Fruit fly (Drosophila melanogaster) whole organism, embryonic: Measurements from ENCODE around the gene Alp13.

ENCODE experiments used
- Adf1 ChIP-seq: fragments of 200-800 bp; sonication (Bioruptor generic); IDR thresholded peaks from 2 replicates; pipeline ENCODE4 v1.3.6; 2022; ENCODE audit warnings: missing biosample characterization, missing genetic modification characterization
- Aef1 ChIP-seq: fragments of 200-800 bp; sonication (Bioruptor generic); IDR thresholded peaks from 3 replicates; pipeline ENCODE4 v1.3.6; 2022; ENCODE audit warnings: missing biosample characterization, missing genetic modification characterization
- B-H2 ChIP-seq: fragments of 200-800 bp; sonication (Bioruptor generic); optimal IDR thresholded peaks from 2 replicates; lab custom pipeline; 2018; ENCODE audit warnings: missing biosample characterization, mild to moderate bottlenecking, missing genetic modification characterization
- CG1024 ChIP-seq: fragments of 200-800 bp; sonication (Bioruptor generic); IDR thresholded peaks from 2 replicates; pipeline ENCODE4 v1.3.6; 2022; ENCODE audit warnings: missing biosample characterization, missing genetic modification characterization
- CG10274 ChIP-seq: fragments of 200-800 bp; sonication (Bioruptor generic); optimal IDR thresholded peaks from 3 replicates; lab custom pipeline; 2017; ENCODE audit warnings: missing biosample characterization, mild to moderate bottlenecking, missing genetic modification characterization
- CG10959 ChIP-seq: fragments of 200-800 bp; sonication (Bioruptor generic); IDR thresholded peaks from 2 replicates; pipeline ENCODE4 v1.3.6; 2022; ENCODE audit warnings: missing biosample characterization, missing genetic modification characterization
- CG11504 ChIP-seq: fragments of 200-800 bp; sonication (Bioruptor generic); optimal IDR thresholded peaks from 3 replicates; lab custom pipeline; 2019; ENCODE audit warnings: missing biosample characterization, mild to moderate bottlenecking, missing genetic modification characterization, moderate library complexity
- CG12391 ChIP-seq: fragments of 200-800 bp; sonication (Bioruptor generic); optimal IDR thresholded peaks from 3 replicates; lab custom pipeline; 2018; ENCODE audit warnings: missing biosample characterization, mild to moderate bottlenecking, missing genetic modification characterization, moderate library complexity
- CG12769 ChIP-seq: fragments of 200-800 bp; sonication (Bioruptor generic); optimal IDR thresholded peaks from 2 replicates; lab custom pipeline; 2019; ENCODE audit warnings: missing biosample characterization, mild to moderate bottlenecking, missing genetic modification characterization, moderate library complexity
- CG13424 ChIP-seq: fragments of 200-800 bp; sonication (Bioruptor generic); optimal IDR thresholded peaks from 2 replicates; lab custom pipeline; 2019; ENCODE audit warnings: missing biosample characterization, mild to moderate bottlenecking, missing genetic modification characterization, moderate library complexity
- CG13624 ChIP-seq: fragments of 200-800 bp; sonication (Bioruptor generic); optimal IDR thresholded peaks from 2 replicates; lab custom pipeline; 2016; ENCODE audit warnings: missing biosample characterization, missing genetic modification characterization
- CG16815 ChIP-seq: fragments of 200-800 bp; sonication (Bioruptor generic); optimal IDR thresholded peaks from 3 replicates; lab custom pipeline; 2017; ENCODE audit warnings: missing biosample characterization, mild to moderate bottlenecking, missing genetic modification characterization
- CG31224 ChIP-seq: fragments of 200-800 bp; sonication (Bioruptor generic); IDR thresholded peaks from 2 replicates; pipeline ENCODE4 v1.3.6; 2022; ENCODE audit warnings: missing biosample characterization, missing genetic modification characterization
- CG3163 ChIP-seq: fragments of 200-800 bp; sonication (Bioruptor generic); optimal IDR thresholded peaks from 3 replicates; lab custom pipeline; 2016; ENCODE audit warnings: missing biosample characterization, missing genetic modification characterization
- CG4854 ChIP-seq: fragments of 200-800 bp; sonication (Bioruptor generic); optimal IDR thresholded peaks from 2 replicates; lab custom pipeline; 2016; ENCODE audit warnings: missing biosample characterization, missing genetic modification characterization, inconsistent platforms
- CG6654 ChIP-seq: fragments of 200-800 bp; sonication (Bioruptor generic); optimal IDR thresholded peaks from 2 replicates; lab custom pipeline; 2017; ENCODE audit warnings: missing biosample characterization, mild to moderate bottlenecking, missing genetic modification characterization
- CG6854 ChIP-seq: fragments of 200-800 bp; sonication (Bioruptor generic); optimal IDR thresholded peaks from 3 replicates; lab custom pipeline; 2017; ENCODE audit warnings: missing biosample characterization, mild to moderate bottlenecking, missing genetic modification characterization
- CG9932 ChIP-seq: fragments of 200-800 bp; sonication (Bioruptor generic); IDR thresholded peaks from 2 replicates; pipeline ENCODE4 v1.3.6; 2022; ENCODE audit warnings: missing biosample characterization, missing genetic modification characterization
- Camta ChIP-seq: fragments of 200-800 bp; sonication (Bioruptor generic); optimal IDR thresholded peaks from 2 replicates; lab custom pipeline; 2016; ENCODE audit warnings: missing biosample characterization, missing genetic modification characterization
- Deaf1 ChIP-seq: fragments of 200-800 bp; optimal IDR thresholded peaks from 3 replicates; lab custom pipeline; 2019; ENCODE audit warnings: missing biosample characterization, mild to moderate bottlenecking, missing genetic modification characterization, moderate library complexity
- Dip3 ChIP-seq: fragments of 200-800 bp; sonication (Bioruptor generic); optimal IDR thresholded peaks from 3 replicates; lab custom pipeline; 2016; ENCODE audit warnings: missing biosample characterization, missing genetic modification characterization
- MBD-R2 ChIP-seq: fragments of 200-800 bp; sonication (Bioruptor generic); IDR thresholded peaks from 2 replicates; pipeline ENCODE4 v1.3.6; 2022; ENCODE audit warnings: missing biosample characterization, missing genetic modification characterization
- Neu2 ChIP-seq: fragments of 200-800 bp; sonication (Bioruptor generic); optimal IDR thresholded peaks from 3 replicates; lab custom pipeline; 2016; ENCODE audit warnings: missing biosample characterization, missing genetic modification characterization, borderline replicate concordance
- Nf-YA ChIP-seq: fragments of 200-800 bp; sonication (Bioruptor generic); IDR thresholded peaks from 2 replicates; pipeline ENCODE4 v1.3.6; 2022; ENCODE audit warnings: missing biosample characterization, missing genetic modification characterization
- Poxn ChIP-seq: fragments of 200-800 bp; sonication (Bioruptor generic); IDR thresholded peaks from 2 replicates; pipeline ENCODE4 v1.3.6; 2022; ENCODE audit warnings: missing biosample characterization, missing genetic modification characterization
- Rfx ChIP-seq: fragments of 200-800 bp; sonication (Bioruptor generic); IDR thresholded peaks from 2 replicates; pipeline ENCODE4 v1.3.6; 2022; ENCODE audit warnings: missing biosample characterization, missing genetic modification characterization
- Scr ChIP-seq: fragments of 200-800 bp; sonication (Bioruptor generic); IDR thresholded peaks from 2 replicates; pipeline ENCODE4 v1.3.6; 2022; ENCODE audit warnings: missing biosample characterization, missing genetic modification characterization; ENCODE audit not compliant: partially characterized antibody
- Sox102F ChIP-seq: fragments of 200-800 bp; sonication (Bioruptor generic); optimal IDR thresholded peaks from 2 replicates; lab custom pipeline; 2018; ENCODE audit warnings: missing biosample characterization, mild to moderate bottlenecking, missing genetic modification characterization, moderate library complexity
- Sry-β ChIP-seq: fragments of 200-800 bp; sonication (Bioruptor generic); optimal IDR thresholded peaks from 2 replicates; lab custom pipeline; 2018; ENCODE audit warnings: missing biosample characterization, mild to moderate bottlenecking, missing genetic modification characterization, moderate library complexity
- Taf1 ChIP-seq: fragments of 200-800 bp; sonication (Bioruptor generic); IDR thresholded peaks from 2 replicates; pipeline ENCODE4 v1.3.6; 2022; ENCODE audit warnings: missing biosample characterization, missing genetic modification characterization
- ara ChIP-seq: fragments of 200-800 bp; sonication (Bioruptor generic); IDR thresholded peaks from 2 replicates; pipeline ENCODE4 v1.3.6; 2022; ENCODE audit warnings: missing biosample characterization, missing genetic modification characterization
- br ChIP-seq: fragments of >200 bp; optimal IDR thresholded peaks from 2 replicates; lab custom pipeline; 2017
- da ChIP-seq: fragments of 200-800 bp; sonication (Bioruptor generic); optimal IDR thresholded peaks from 2 replicates; lab custom pipeline; 2016; ENCODE audit warnings: missing biosample characterization, missing genetic modification characterization
- dati ChIP-seq: fragments of 200-800 bp; sonication (Bioruptor generic); IDR thresholded peaks from 2 replicates; pipeline ENCODE4 v1.3.6; 2022; ENCODE audit warnings: missing biosample characterization, missing genetic modification characterization
- dmrt11E ChIP-seq: fragments of 200-800 bp; sonication (Bioruptor generic); optimal IDR thresholded peaks from 3 replicates; lab custom pipeline; 2018; ENCODE audit warnings: missing biosample characterization, mild to moderate bottlenecking, missing genetic modification characterization, moderate library complexity
- dmrt99B ChIP-seq: fragments of 200-800 bp; sonication (Bioruptor generic); optimal IDR thresholded peaks from 2 replicates; lab custom pipeline; 2018; ENCODE audit warnings: missing biosample characterization, mild to moderate bottlenecking, missing genetic modification characterization, moderate library complexity
- eve ChIP-seq, 2 experiments: fragments of >200 bp; optimal IDR thresholded peaks; 2 replicates each; lab custom pipeline; 2017; ENCODE audit warnings: missing biosample characterization in 2 of 2, missing genetic modification characterization in 2 of 2
- jing ChIP-seq: fragments of 200-800 bp; sonication (Bioruptor generic); optimal IDR thresholded peaks from 2 replicates; lab custom pipeline; 2018; ENCODE audit warnings: missing biosample characterization, mild to moderate bottlenecking, missing genetic modification characterization
- jumu ChIP-seq: fragments of 200-800 bp; sonication (Bioruptor generic); optimal IDR thresholded peaks from 3 replicates; lab custom pipeline; 2016; ENCODE audit warnings: missing biosample characterization, missing genetic modification characterization
- nerfin-2 ChIP-seq: fragments of 200-800 bp; sonication (Bioruptor generic); IDR thresholded peaks from 2 replicates; pipeline ENCODE4 v1.3.6; 2022; ENCODE audit warnings: missing biosample characterization, missing genetic modification characterization; ENCODE audit not compliant: partially characterized antibody
- phol ChIP-seq: fragments of 200-800 bp; sonication (Bioruptor generic); optimal IDR thresholded peaks from 3 replicates; lab custom pipeline; 2018; ENCODE audit warnings: missing biosample characterization, mild to moderate bottlenecking, missing genetic modification characterization, moderate library complexity
- pita ChIP-seq: fragments of 200-800 bp; sonication (Bioruptor generic); optimal IDR thresholded peaks from 2 replicates; lab custom pipeline; 2017; ENCODE audit warnings: missing biosample characterization, mild to moderate bottlenecking, missing genetic modification characterization
- sd ChIP-seq: fragments of 200-800 bp; sonication (Bioruptor generic); optimal IDR thresholded peaks from 3 replicates; lab custom pipeline; 2018; ENCODE audit warnings: missing biosample characterization, mild to moderate bottlenecking, missing genetic modification characterization, moderate library complexity
- slbo ChIP-seq: fragments of 200-800 bp; sonication (Bioruptor generic); IDR thresholded peaks from 2 replicates; pipeline ENCODE4 v1.3.6; 2022; ENCODE audit warnings: missing biosample characterization, missing genetic modification characterization
- sug ChIP-seq: fragments of 200-800 bp; optimal IDR thresholded peaks from 2 replicates; lab custom pipeline; 2019; ENCODE audit warnings: missing biosample characterization, mild to moderate bottlenecking, missing genetic modification characterization, moderate library complexity
- tna ChIP-seq: fragments of 200-800 bp; sonication (Bioruptor generic); IDR thresholded peaks from 2 replicates; pipeline ENCODE4 v1.3.6; 2022; ENCODE audit warnings: missing biosample characterization, missing genetic modification characterization; ENCODE audit not compliant: partially characterized antibody
- toy ChIP-seq: fragments of 200-800 bp; sonication (Bioruptor generic); IDR thresholded peaks from 2 replicates; pipeline ENCODE4 v1.3.6; 2022; ENCODE audit warnings: missing biosample characterization, missing genetic modification characterization
- ttk ChIP-seq: fragments of 200-800 bp; sonication (Bioruptor generic); IDR thresholded peaks from 2 replicates; pipeline ENCODE4 v2.1.2; 2022; ENCODE audit warnings: missing biosample characterization, missing genetic modification characterization
- usp ChIP-seq: fragments of >200 bp; optimal IDR thresholded peaks from 2 replicates; lab custom pipeline; 2017; ENCODE audit warnings: missing biosample characterization, missing genetic modification characterization
- wdn ChIP-seq: fragments of 200-800 bp; sonication (Bioruptor generic); IDR thresholded peaks from 2 replicates; pipeline ENCODE4 v1.3.6; 2022; ENCODE audit warnings: missing biosample characterization, missing genetic modification characterization
- wek ChIP-seq: fragments of 200-800 bp; sonication (Bioruptor generic); optimal IDR thresholded peaks from 3 replicates; lab custom pipeline; 2018; ENCODE audit warnings: missing biosample characterization, mild to moderate bottlenecking, missing genetic modification characterization, moderate library complexity
- wor ChIP-seq: fragments of 200-800 bp; sonication (Bioruptor generic); IDR thresholded peaks from 2 replicates; pipeline ENCODE4 v1.3.6; 2022; ENCODE audit warnings: missing biosample characterization, missing genetic modification characterization

The Alp13 gene

dm6 chr3R:10109938-10110337 lies 34.8 kb upstream of the Alp13 start, which contains the start of gene Fmr1 (continued):
- TF ChIP-seq MBD-R2: peak; percentile 33; the same call in 1 of the 2 replicates
- TF ChIP-seq usp (GFP tag; lab: Kevin White, UChicago): no peak
- TF ChIP-seq Aef1 (GFP tag; lab: Robert Waterston, UW): peak; percentile 55
- TF ChIP-seq jumu: peak; percentile 69
- TF ChIP-seq CG4854 (GFP tag; lab: Kevin White, UChicago): peak; percentile 28
- no peak for TF ChIP-seq CG10959 (GFP tag; lab: Robert Waterston, UW)
- no peak for TF ChIP-seq eve (GFP tag; optimal IDR thresholded peaks at IDR 0.05; lab: Kevin White, UChicago)
- peak; percentile 79 for TF ChIP-seq CG9932 (GFP tag; lab: Robert Waterston, UW)
- TF ChIP-seq wor (GFP tag; lab: Robert Waterston, UW): no peak
- TF ChIP-seq dati (GFP tag; lab: Robert Waterston, UW): no peak
- no peak for TF ChIP-seq nerfin-2 (GFP tag; lab: Robert Waterston, UW)
- no peak for TF ChIP-seq Nf-YA
- TF ChIP-seq Scr (GFP tag; lab: Robert Waterston, UW): peak; percentile 44; the same call in 1 of the 2 replicates
- TF ChIP-seq Sry-β: peak; percentile 23
- peak; percentile 66 for TF ChIP-seq sug (tag; lab: Kevin White, UChicago)
- no peak for TF ChIP-seq CG6654 (GFP tag; lab: Kevin White, UChicago)
- peak; percentile 45 for TF ChIP-seq da (GFP tag; lab: Kevin White, UChicago)
- no peak for TF ChIP-seq wdn (GFP tag; lab: Robert Waterston, UW)
- peak; percentile 64 for TF ChIP-seq CG11504
- no peak for TF ChIP-seq CG31224 (GFP tag; lab: Robert Waterston, UW)
- TF ChIP-seq CG12391 (tag; lab: Kevin White, UChicago): peak; percentile 61
- no peak for TF ChIP-seq tna (GFP tag; lab: Robert Waterston, UW)
- no peak for TF ChIP-seq Poxn (GFP tag; lab: Robert Waterston, UW)
- peak; percentile 60 for TF ChIP-seq Camta (GFP tag; lab: Kevin White, UChicago)
- TF ChIP-seq Neu2 (GFP tag; lab: Kevin White, UChicago): no peak
- no peak for TF ChIP-seq CG1024 (GFP tag; lab: Robert Waterston, UW)
- no peak for TF ChIP-seq Taf1
- peak; percentile 42 for TF ChIP-seq Sox102F
- no peak for TF ChIP-seq CG6854
- peak; percentile 60 for TF ChIP-seq Deaf1
- no peak for TF ChIP-seq Adf1 (GFP tag; lab: Robert Waterston, UW)
- no peak for TF ChIP-seq br
- TF ChIP-seq CG13424 (tag; lab: Kevin White, UChicago): peak; percentile 65
- TF ChIP-seq ttk (GFP tag; lab: Robert Waterston, UW): no peak
- no peak for TF ChIP-seq jing (GFP tag; lab: Kevin White, UChicago)
- no peak for TF ChIP-seq wek (GFP tag; lab: Kevin White, UChicago)
- peak; percentile 9 for TF ChIP-seq CG16815 (GFP tag; lab: Kevin White, UChicago)
- no peak for TF ChIP-seq ara (GFP tag; lab: Robert Waterston, UW)
- TF ChIP-seq CG3163: peak; percentile 41
- no peak for TF ChIP-seq toy (GFP tag; lab: Robert Waterston, UW)
- peak; percentile 19 for TF ChIP-seq B-H2 (GFP tag; lab: Kevin White, UChicago)
- TF ChIP-seq CG10274 (GFP tag; lab: Kevin White, UChicago): no peak
- TF ChIP-seq sd (tag; lab: Kevin White, UChicago): no peak
- peak; percentile 35 for TF ChIP-seq dmrt11E (tag; lab: Kevin White, UChicago)
- no peak for TF ChIP-seq pita
- peak; percentile 75 for TF ChIP-seq CG12769
- TF ChIP-seq CG13624 (GFP tag; lab: Kevin White, UChicago): peak; percentile 59
- TF ChIP-seq Rfx (GFP tag; lab: Robert Waterston, UW): peak; percentile 68
- peak; percentile 74 for TF ChIP-seq phol (tag; lab: Kevin White, UChicago)
- TF ChIP-seq dmrt99B (tag; lab: Kevin White, UChicago): no peak
- peak; percentile 62 for TF ChIP-seq slbo
- peak; percentile 48 for TF ChIP-seq Dip3 (GFP tag; lab: Kevin White, UChicago)
